Fruit fly (Drosophila melanogaster): Measurements from ENCODE around the gene ND-42.

ND-42 gene

dm6 chr3R:22042982-22043381 is 15.5 kb downstream of the ND-42 start (continued):
- TF ChIP-seq CG14860 (GFP tag; IDR thresholded peaks at IDR 0.05; ENCODE audit: partially characterized antibody) (0 out of 3 replicates have a peak, but pooled peaks have one; percentile 31), CG12659 (GFP tag; optimal IDR thresholded peaks at IDR 0.05) (no peak), CG16813 (GFP tag; IDR thresholded peaks at IDR 0.05; ENCODE audit: partially characterized antibody) (0 out of 3 replicates have a peak, but pooled peaks have one; percentile 21), kah (GFP tag; optimal IDR thresholded peaks at IDR 0.05) (peak; percentile 0), Atf6 (GFP tag; IDR thresholded peaks at IDR 0.05) (0 out of 2 replicates have a peak, but pooled peaks have one; percentile 12), CG9932 (GFP tag; IDR thresholded peaks at IDR 0.05) (peak; percentile 23; the same call in 1 of the 2 replicates), sqz (GFP tag; optimal IDR thresholded peaks at IDR 0.05) (no peak), Pdp1 (GFP tag; optimal IDR thresholded peaks at IDR 0.05) (peak in 1 of 2 experiments; percentile 79), CG16779 (GFP tag; IDR thresholded peaks at IDR 0.05) (peak; percentile 62; the same call in 1 of the 2 replicates)

- TF ChIP-seq crol (GFP tag; IDR thresholded peaks at IDR 0.05) (peak; percentile 44; the same call in 1 of the 2 replicates), H2.0 (GFP tag; IDR thresholded peaks at IDR 0.05) (no peak), stwl (tag; optimal IDR thresholded peaks at IDR 0.05) (peak; percentile 5), Dll (GFP tag; IDR thresholded peaks at IDR 0.05; ENCODE audit: partially characterized antibody) (0 out of 4 replicates have a peak, but pooled peaks have one; percentile 17), pros (GFP tag; optimal IDR thresholded peaks at IDR 0.05) (peak; percentile 58), CG33557 (GFP tag; optimal IDR thresholded peaks at IDR 0.05) (peak; percentile 37), CG2199 (GFP tag; IDR thresholded peaks at IDR 0.05) (peak; percentile 65; the same call in 1 of the 3 replicates), Usf (GFP tag; optimal IDR thresholded peaks at IDR 0.05) (no peak), CG31441 (GFP tag; IDR thresholded peaks at IDR 0.05) (0 out of 2 replicates have a peak, but pooled peaks have one; percentile 9), NK7.1 (GFP tag; optimal IDR thresholded peaks at IDR 0.05) (no peak), Sry-δ (GFP tag; optimal IDR thresholded peaks at IDR 0.05) (no peak), Trl (optimal IDR thresholded peaks at IDR 0.05) (peak; percentile 4 to 67), Trl (GFP tag; optimal IDR thresholded peaks at IDR 0.05) (peak; percentile 34), lbe (GFP tag; optimal IDR thresholded peaks at IDR 0.05) (peak; percentile 44), nom (GFP tag; optimal IDR thresholded peaks at IDR 0.05) (peak; percentile 13), PHDP (tag; optimal IDR thresholded peaks at IDR 0.05) (no peak), CG13775 (GFP tag; optimal IDR thresholded peaks at IDR 0.05) (no peak), grau (tag; optimal IDR thresholded peaks at IDR 0.05) (peak; percentile 82), lola (GFP tag; optimal IDR thresholded peaks at IDR 0.05) (no peak), sens (GFP tag) (peak; percentile 73), ci (GFP tag; IDR thresholded peaks at IDR 0.05) (0 out of 3 replicates have a peak, but pooled peaks have one; percentile 14), CG6689 (GFP tag; IDR thresholded peaks at IDR 0.05) (peak; percentile 42; the same call in 1 of the 2 replicates), CG34224 (GFP tag; IDR thresholded peaks at IDR 0.05; ENCODE audit: partially characterized antibody) (no peak), sqz (GFP tag; optimal IDR thresholded peaks at IDR 0.05) (peak; percentile 7), CG4360 (GFP tag; IDR thresholded peaks at IDR 0.05) (peak; percentile 23; the same call in 1 of the 2 replicates), chm (GFP tag; IDR thresholded peaks at IDR 0.05) (peak; percentile 44; the same call in 1 of the 2 replicates), CG17328 (GFP tag; IDR thresholded peaks at IDR 0.05) (no peak), CG10267 (tag; optimal IDR thresholded peaks at IDR 0.05) (no peak), Ets65A (GFP tag) (peak; percentile 67), kni (GFP tag; optimal IDR thresholded peaks at IDR 0.05) (no peak), Med (GFP tag) (peak; percentile 33), CG30431 (GFP tag; optimal IDR thresholded peaks at IDR 0.05) (no peak), psq (GFP tag; optimal IDR thresholded peaks at IDR 0.05) (peak; percentile 52), CG9876 (GFP tag; optimal IDR thresholded peaks at IDR 0.05) (no peak), br (optimal IDR thresholded peaks at IDR 0.05) (no peak)
Observed at dm6 chr3R:22043748-22044402, 16.4 kb downstream of the ND-42 start.

Measured in whole organism, embryonic.